Worm (Caenorhabditis elegans) whole organism, L2 larva: Measurements from ENCODE around the gene adss-1.

Experiments
- F13H6.1 ChIP-seq: sonication (generic microtip); optimal IDR thresholded peaks from 2 replicates; lab custom pipeline; 2016; ENCODE audit warnings: missing genetic modification characterization, missing compliant biosample characterization
- Y55F3AM.14 ChIP-seq: fragments of 200-800 bp; sonication (Bioruptor generic); optimal IDR thresholded peaks from 2 replicates; lab custom pipeline; 2018; ENCODE audit warnings: mild to moderate bottlenecking, missing genetic modification characterization, missing compliant biosample characterization
- ama-1 ChIP-seq: fragments of 150-350 bp; optimal IDR thresholded peaks from 2 replicates; lab custom pipeline; 2018; ENCODE audit warnings: inconsistent platforms
- blmp-1 ChIP-seq: sonication (generic microtip); optimal IDR thresholded peaks from 2 replicates; lab custom pipeline; 2017; ENCODE audit warnings: missing genetic modification characterization, mild to moderate bottlenecking, missing compliant biosample characterization, antibody characterized with exemption, moderate library complexity; ENCODE audit not compliant: insufficient read depth
- ceh-16 ChIP-seq: fragments of 150-350 bp; optimal IDR thresholded peaks from 2 replicates; lab custom pipeline; 2014; ENCODE audit warnings: missing biosample characterization, missing genetic modification characterization
- ceh-82 ChIP-seq: fragments of 150-350 bp; optimal IDR thresholded peaks from 2 replicates; lab custom pipeline; 2014; ENCODE audit warnings: missing biosample characterization, missing genetic modification characterization
- dmd-4 ChIP-seq: sonication (generic microtip); optimal IDR thresholded peaks from 2 replicates; lab custom pipeline; 2017; ENCODE audit warnings: missing biosample characterization, missing genetic modification characterization
- egl-27 ChIP-seq: sonication (generic microtip); optimal IDR thresholded peaks from 3 replicates; lab custom pipeline; 2017; ENCODE audit warnings: missing biosample characterization, missing genetic modification reagents, missing genetic modification characterization
- elt-1 ChIP-seq: fragments of 150-350 bp; optimal IDR thresholded peaks from 2 replicates; lab custom pipeline; 2014; ENCODE audit warnings: missing biosample characterization, missing genetic modification characterization
- elt-3 ChIP-seq: sonication (generic microtip); optimal IDR thresholded peaks from 2 replicates; lab custom pipeline; 2017; ENCODE audit warnings: missing biosample characterization, missing genetic modification characterization
- fos-1 ChIP-seq: fragments of 150-350 bp; optimal IDR thresholded peaks from 2 replicates; lab custom pipeline; 2014; ENCODE audit warnings: missing biosample characterization, missing genetic modification characterization
- gmeb-1 ChIP-seq: fragments of 150-350 bp; optimal IDR thresholded peaks from 2 replicates; lab custom pipeline; 2014; ENCODE audit warnings: missing biosample characterization, missing genetic modification characterization
- lin-11 ChIP-seq: fragments of 150-350 bp; sonication (generic microtip); optimal IDR thresholded peaks from 2 replicates; lab custom pipeline; 2014; ENCODE audit warnings: missing biosample characterization, missing genetic modification characterization, inconsistent platforms, mixed read lengths
- mab-5 ChIP-seq: fragments of 150-350 bp; optimal IDR thresholded peaks from 2 replicates; lab custom pipeline; 2014; ENCODE audit warnings: missing biosample characterization, missing genetic modification characterization
- nhr-10 ChIP-seq: sonication (generic microtip); optimal IDR thresholded peaks from 2 replicates; lab custom pipeline; 2017; ENCODE audit warnings: missing biosample characterization, missing genetic modification characterization
- nhr-129 ChIP-seq: fragments of 150-350 bp; optimal IDR thresholded peaks from 2 replicates; lab custom pipeline; 2014; ENCODE audit warnings: missing biosample characterization, missing genetic modification characterization
- nhr-21 ChIP-seq: fragments of 150-350 bp; optimal IDR thresholded peaks from 2 replicates; lab custom pipeline; 2014; ENCODE audit warnings: missing biosample characterization, missing genetic modification characterization
- nhr-237 ChIP-seq: fragments of 150-350 bp; optimal IDR thresholded peaks from 2 replicates; lab custom pipeline; 2014; ENCODE audit warnings: missing biosample characterization, missing genetic modification characterization
- nhr-25 ChIP-seq: fragments of 150-350 bp; sonication (generic microtip); optimal IDR thresholded peaks from 3 replicates; lab custom pipeline; 2014; ENCODE audit warnings: missing biosample characterization, missing genetic modification characterization
- sma-3 ChIP-seq: sonication (generic microtip); optimal IDR thresholded peaks from 2 replicates; lab custom pipeline; 2016; ENCODE audit warnings: missing genetic modification reagents, missing genetic modification characterization, missing compliant biosample characterization
- sma-9 ChIP-seq, 2 experiments: fragments of 150-350 bp in 1 of 2; sonication (generic microtip) in 1 of 2; optimal IDR thresholded peaks; 2 replicates each; lab custom pipeline; 2014 to 2016; ENCODE audit warnings: missing genetic modification characterization in 2 of 2, mild to moderate bottlenecking in 1 of 2, missing biosample characterization in 1 of 2, missing compliant biosample characterization in 1 of 2, missing genetic modification reagents in 1 of 2, moderate library complexity in 1 of 2
- unc-55 ChIP-seq: fragments of 150-350 bp; sonication (generic microtip); optimal IDR thresholded peaks from 3 replicates; lab custom pipeline; 2014; ENCODE audit warnings: missing biosample characterization, missing genetic modification reagents, missing genetic modification characterization
- ztf-1 ChIP-seq: fragments of 200-800 bp; sonication (Bioruptor generic); conservative IDR thresholded peaks from 2 replicates; pipeline ENCODE4 v1.3.6; 2022; ENCODE audit warnings: missing genetic modification characterization, missing compliant biosample characterization

Gene adss-1

DNA sequence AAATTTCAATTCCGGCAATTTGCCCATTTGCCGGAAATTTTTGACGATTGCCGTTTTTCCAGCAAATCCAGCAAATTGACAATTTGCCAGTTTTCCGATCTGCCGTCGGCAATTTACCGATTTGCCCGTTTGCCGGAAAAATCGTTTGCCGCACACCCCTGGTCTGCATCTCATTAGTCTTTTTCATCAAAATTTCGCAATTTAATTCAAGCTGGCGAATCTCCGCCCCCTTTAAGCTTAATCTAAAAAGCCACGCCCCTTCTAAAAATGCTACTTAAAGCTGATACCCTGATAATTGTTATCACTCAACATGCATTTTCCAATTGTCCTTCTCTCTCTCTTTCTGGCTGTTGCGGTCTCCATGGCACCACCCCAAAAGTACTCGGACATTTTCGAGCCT is 39.9 kb downstream of the adss-1 start, which contains the start of gene Y60C6A.1:
Gene Y60C6A.1, plus strand, starts transcription at position 301 of the 400 bp plus-strand sequence.
- TF ChIP-seq elt-3 (tag; lab: Kevin White, UChicago) (no peak), nhr-237 (tag; lab: Kevin White, UChicago) (no peak), Y55F3AM.14 (GFP tag; lab: Kevin White, UChicago) (no peak), blmp-1 (no peak), sma-3 (no peak), lin-11 (no peak), nhr-10 (no peak), nhr-21 (tag; lab: Kevin White, UChicago) (no peak), fos-1 (no peak), nhr-25 (tag; lab: Kevin White, UChicago) (no peak), unc-55 (GFP tag; lab: Kevin White, UChicago) (no peak), gmeb-1 (tag; lab: Kevin White, UChicago) (no peak), egl-27 (no peak)
- TF ChIP-seq, all 48 proteins: peak for 0

DNA sequence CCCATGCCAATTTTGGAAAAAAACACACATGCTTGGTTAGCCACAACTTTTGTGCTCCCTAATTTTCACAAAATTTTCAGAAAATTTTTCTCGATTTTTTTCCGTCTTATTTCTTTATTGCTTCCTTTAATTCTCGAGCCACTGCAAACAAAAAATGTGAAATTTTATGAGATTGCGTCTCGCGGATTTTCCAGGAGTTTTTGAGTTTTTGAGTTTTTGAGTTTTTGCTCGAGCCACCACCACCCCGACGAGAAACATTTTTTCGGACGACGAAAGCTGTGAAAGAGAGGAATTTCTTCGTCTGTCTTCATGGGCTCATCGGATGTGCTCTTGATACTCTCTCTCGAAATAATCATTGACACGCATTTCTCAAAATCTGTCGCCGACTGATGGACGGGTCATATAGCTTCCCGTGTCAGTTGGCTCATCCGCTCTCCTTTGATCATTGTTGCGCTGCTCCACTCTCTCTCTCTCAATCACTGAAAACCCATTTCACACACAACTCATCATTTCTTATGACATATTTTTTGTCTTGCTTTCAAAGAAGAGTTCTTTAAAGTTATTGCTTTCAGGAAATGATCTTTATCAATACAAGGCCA is 45.7 kb downstream of the adss-1 start, which contains the start of gene C18G1.1:
Gene C18G1.1, plus strand, starts transcription at position 573 of the 599 bp plus-strand sequence.
- TF ChIP-seq sma-9 (GFP tag; optimal IDR thresholded peaks at IDR 0.05; lab: Kevin White, UChicago) (peak; percentile 33), sma-9 (tag; optimal IDR thresholded peaks at IDR 0.05; lab: Kevin White, UChicago) (no peak), F13H6.1 (tag; lab: Kevin White, UChicago) (peak; percentile 11), dmd-4 (no peak), nhr-129 (tag; lab: Kevin White, UChicago) (peak; percentile 68)

DNA sequence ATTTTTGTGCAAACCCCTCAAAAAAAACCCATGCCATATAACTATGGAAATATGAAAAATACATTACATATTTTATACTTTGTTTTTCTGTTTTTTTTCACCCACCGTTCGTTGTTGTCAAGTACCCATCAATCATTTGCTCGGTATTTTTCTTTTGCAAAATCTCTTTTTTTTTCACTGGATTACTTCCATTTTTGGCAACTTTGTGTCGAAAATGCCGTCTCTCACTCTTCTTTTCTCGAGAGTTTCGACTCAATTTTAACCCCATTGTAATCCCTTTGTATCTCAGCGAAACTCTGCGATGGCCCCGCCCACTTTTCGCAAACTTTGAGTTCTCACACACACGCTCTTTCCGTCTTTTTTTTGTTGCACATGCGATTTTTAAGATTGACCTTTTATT is 48.1 kb downstream of the adss-1 start:
- TF ChIP-seq Y55F3AM.14 (GFP tag; lab: Kevin White, UChicago) (peak; percentile 97), mab-5 (tag; lab: Kevin White, UChicago) (peak; percentile 78), ceh-82 (tag; lab: Kevin White, UChicago) (no peak), unc-55 (GFP tag; lab: Kevin White, UChicago) (peak; percentile 74), lin-11 (no peak)
- TF ChIP-seq, all 48 proteins: peak for 3

DNA sequence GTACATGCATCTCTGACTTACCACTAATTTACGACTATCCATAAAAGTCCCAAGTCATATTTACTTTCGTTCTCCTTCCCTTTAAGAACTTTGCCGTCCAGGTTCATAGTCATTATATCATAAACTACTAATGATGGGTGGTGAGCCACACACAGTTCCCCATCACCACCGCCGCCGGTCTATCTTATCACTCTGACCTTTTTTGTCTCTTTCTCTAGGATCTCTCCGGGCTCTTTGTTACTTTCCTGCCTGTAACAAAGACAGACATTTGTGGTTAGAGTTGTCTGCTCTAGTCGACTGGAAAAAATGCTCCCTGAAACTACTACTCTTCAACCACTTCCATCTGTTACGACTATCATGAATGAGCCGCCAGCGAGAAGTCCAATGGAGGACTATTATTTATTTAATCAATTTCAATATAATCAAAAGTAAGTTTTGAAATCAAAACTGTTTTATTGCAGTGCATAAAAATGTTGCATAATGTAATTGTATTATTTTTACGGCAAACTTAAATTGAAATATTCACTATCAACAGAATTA is 52.7 kb downstream of the adss-1 start, which contains the start of gene elt-7:
Gene elt-7, plus strand, starts transcription at position 263 of the 540 bp plus-strand sequence.
- TF ChIP-seq fos-1 (peak; percentile 50), ztf-1 (GFP tag; lab: Robert Waterston, UW) (no peak)

DNA sequence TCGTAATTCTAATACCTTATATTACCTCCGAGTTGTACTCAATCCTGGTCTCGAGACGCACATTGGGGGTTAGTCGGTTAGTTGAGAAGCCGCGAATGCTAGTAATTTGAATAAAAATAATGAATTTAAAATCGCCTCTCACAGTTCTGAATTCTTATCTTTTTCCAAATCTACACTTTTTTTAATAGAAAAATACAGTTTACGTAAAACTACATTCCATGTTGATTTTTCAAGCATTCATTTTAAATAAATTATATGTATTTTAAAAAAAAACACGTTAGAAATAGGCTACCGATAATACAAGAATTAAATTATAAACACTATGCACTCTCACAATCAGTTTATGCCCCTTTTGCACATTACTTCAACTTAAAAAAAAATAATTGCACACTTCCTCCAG is 53.6 kb downstream of the adss-1 start, which contains the start of gene C18G1.9:
Gene C18G1.9, minus strand, starts transcription at position 101 of the 400 bp plus-strand sequence.
- TF ChIP-seq ceh-16 (tag; lab: Kevin White, UChicago) (no peak), elt-1 (tag; lab: Kevin White, UChicago) (no peak), ama-1 (lab: Kevin White, UChicago) (no peak), Y55F3AM.14 (GFP tag; lab: Kevin White, UChicago) (no peak)
